Worm (Caenorhabditis elegans): ENCODE measurements around the gene H12D21.10.

The H12D21.10 gene

DNA sequence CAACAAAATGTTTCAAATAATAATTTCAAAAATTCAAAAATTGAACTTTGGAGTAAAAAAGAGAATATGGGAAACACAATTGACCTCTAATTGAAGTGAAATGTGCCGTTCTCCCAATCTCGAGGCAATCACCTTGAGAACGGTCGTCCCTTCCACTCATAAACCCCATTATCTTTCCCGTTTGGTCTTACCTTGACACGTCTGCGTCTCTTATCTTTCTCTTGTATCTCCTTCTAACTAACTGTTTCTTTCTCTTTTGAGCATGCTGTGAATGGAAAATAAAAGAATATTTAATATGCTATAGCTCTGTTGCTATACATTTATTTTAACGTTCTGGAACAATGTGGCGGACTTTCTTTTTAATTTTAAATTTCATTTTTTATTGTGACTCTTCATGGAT lies at the start of gene H12D21.10:
TSS of gene H12D21.10 (plus strand) at position 260 of the 400 bp plus-strand sequence.
- TF ChIP-seq tlp-1 (tag; optimal IDR thresholded peaks at IDR 0.05) (no peak), ztf-11 (tag; optimal IDR thresholded peaks at IDR 0.05) (no peak), lin-14 (GFP tag; optimal IDR thresholded peaks at IDR 0.05) (peak; percentile 61), zag-1 (tag; optimal IDR thresholded peaks at IDR 0.05) (no peak), efl-1 (optimal IDR thresholded peaks at IDR 0.05) (no peak), efl-1 (GFP tag; optimal IDR thresholded peaks at IDR 0.05 in 1 of 2) (no peak), ztf-4 (tag; optimal IDR thresholded peaks at IDR 0.05) (no peak), elt-2 (tag; optimal IDR thresholded peaks at IDR 0.05) (no peak)

ce11 chrV:14850530-14850929 lies 49.1 kb upstream of the H12D21.10 start:
- TF ChIP-seq nhr-19 (GFP tag; conservative IDR thresholded peaks at IDR 0.05) (peak; percentile 50), lin-39 (tag; optimal IDR thresholded peaks at IDR 0.05) (no peak), rnt-1 (tag; optimal IDR thresholded peaks at IDR 0.05) (peak; percentile 58), blmp-1 (tag; optimal IDR thresholded peaks at IDR 0.05) (no peak), skn-1 (tag; optimal IDR thresholded peaks at IDR 0.05) (peak; percentile 49), ceh-63 (GFP tag; optimal IDR thresholded peaks at IDR 0.05) (no peak), C34B4.2 (tag; optimal IDR thresholded peaks at IDR 0.05) (no peak), efl-1 (optimal IDR thresholded peaks at IDR 0.05) (no peak), efl-1 (GFP tag; optimal IDR thresholded peaks at IDR 0.05 in 1 of 2) (peak in 1 of 2 experiments; percentile 85), snu-23 (GFP tag; optimal IDR thresholded peaks at IDR 0.05) (no peak), unc-86 (tag; optimal IDR thresholded peaks at IDR 0.05) (no peak), nhr-20 (tag; optimal IDR thresholded peaks at IDR 0.05) (peak; percentile 8), lin-14 (GFP tag; optimal IDR thresholded peaks at IDR 0.05) (peak; percentile 10), ama-1 (optimal IDR thresholded peaks at IDR 0.05) (peak; percentile 51), jun-1 (tag; optimal IDR thresholded peaks at IDR 0.05) (peak; percentile 22), elt-2 (tag; optimal IDR thresholded peaks at IDR 0.05) (peak; percentile 87), lin-35 (GFP tag; optimal IDR thresholded peaks at IDR 0.05) (peak in 1 of 2 experiments; percentile 52), unc-98 (GFP tag; IDR thresholded peaks at IDR 0.05) (no peak), isw-1 (GFP tag; IDR thresholded peaks at IDR 0.05) (no peak), lin-13 (GFP tag; optimal IDR thresholded peaks at IDR 0.05) (peak; percentile 26), dpl-1 (GFP tag; optimal IDR thresholded peaks at IDR 0.05) (peak in 1 of 3 experiments; percentile 18), C16A3.4 (tag; optimal IDR thresholded peaks at IDR 0.05) (peak; percentile 3), lsy-2 (tag; optimal IDR thresholded peaks at IDR 0.05) (peak in 1 of 2 experiments; percentile 47), pqm-1 (tag; optimal IDR thresholded peaks at IDR 0.05) (peak; percentile 64), nhr-71 (tag; optimal IDR thresholded peaks at IDR 0.05) (peak; percentile 67), mdl-1 (tag; optimal IDR thresholded peaks at IDR 0.05) (peak in 1 of 2 experiments; percentile 73), sup-37 (GFP tag; optimal IDR thresholded peaks at IDR 0.05) (peak; percentile 5)

ce11 chrV:14851206-14851605 lies 48.4 kb upstream of the H12D21.10 start:
- TF ChIP-seq lin-15B (tag; optimal IDR thresholded peaks at IDR 0.05) = no peak
- no peak for TF ChIP-seq C34B4.2 (tag; optimal IDR thresholded peaks at IDR 0.05)
- peak; percentile 37 for TF ChIP-seq fkh-8 (tag; optimal IDR thresholded peaks at IDR 0.05)
- TF ChIP-seq ama-1 (optimal IDR thresholded peaks at IDR 0.05) = no peak
- peak in 1 of 2 experiments; percentile 29 for TF ChIP-seq efl-1 (optimal IDR thresholded peaks at IDR 0.05)
- no peak for TF ChIP-seq efl-1 (GFP tag; optimal IDR thresholded peaks at IDR 0.05 in 1 of 2)
- peak in 2 of 3 experiments; percentile 12 to 45 for TF ChIP-seq ceh-82 (tag; optimal IDR thresholded peaks at IDR 0.05)
- no peak for TF ChIP-seq snu-23 (GFP tag; optimal IDR thresholded peaks at IDR 0.05)
- TF ChIP-seq egl-27 (tag; optimal IDR thresholded peaks at IDR 0.05) = no peak
- TF ChIP-seq fkh-10 (GFP tag; optimal IDR thresholded peaks at IDR 0.05) = no peak
- TF ChIP-seq nhr-28 (tag; optimal IDR thresholded peaks at IDR 0.05) = no peak
- TF ChIP-seq swsn-7 (tag; optimal IDR thresholded peaks at IDR 0.05) = peak; percentile 1
- TF ChIP-seq hlh-4 (tag; optimal IDR thresholded peaks at IDR 0.05) = no peak
- TF ChIP-seq blmp-1 (tag; optimal IDR thresholded peaks at IDR 0.05) = no peak
- no peak for TF ChIP-seq fos-1 (tag; optimal IDR thresholded peaks at IDR 0.05)
- peak; percentile 53 for TF ChIP-seq tbx-2 (tag; optimal IDR thresholded peaks at IDR 0.05)
- no peak for TF ChIP-seq F16B12.6 (tag; optimal IDR thresholded peaks at IDR 0.05)
- TF ChIP-seq xbp-1 (tag; optimal IDR thresholded peaks at IDR 0.05) = peak; percentile 9
- peak; percentile 84 for TF ChIP-seq lin-14 (GFP tag; optimal IDR thresholded peaks at IDR 0.05)
- no peak for TF ChIP-seq nhr-77 (tag; optimal IDR thresholded peaks at IDR 0.05)
- peak; percentile 45 for TF ChIP-seq nhr-47 (tag; optimal IDR thresholded peaks at IDR 0.05)
- TF ChIP-seq rnt-1 (tag; optimal IDR thresholded peaks at IDR 0.05) = peak; percentile 10
- TF ChIP-seq dsc-1 (tag; optimal IDR thresholded peaks at IDR 0.05) = no peak
- TF ChIP-seq ztf-11 (tag; optimal IDR thresholded peaks at IDR 0.05) = no peak
- TF ChIP-seq alr-1 (tag; optimal IDR thresholded peaks at IDR 0.05; ENCODE audit: borderline replicate concordance) = no peak
- no peak for TF ChIP-seq nhr-19 (GFP tag; conservative IDR thresholded peaks at IDR 0.05)
- TF ChIP-seq ztf-4 (tag; optimal IDR thresholded peaks at IDR 0.05) = no peak
- TF ChIP-seq irx-1 (tag; optimal IDR thresholded peaks at IDR 0.05) = no peak
- no peak for TF ChIP-seq elt-3 (tag; optimal IDR thresholded peaks at IDR 0.05)
